Worm (Caenorhabditis elegans): ENCODE measurements around the gene cpar-1.

DNA sequence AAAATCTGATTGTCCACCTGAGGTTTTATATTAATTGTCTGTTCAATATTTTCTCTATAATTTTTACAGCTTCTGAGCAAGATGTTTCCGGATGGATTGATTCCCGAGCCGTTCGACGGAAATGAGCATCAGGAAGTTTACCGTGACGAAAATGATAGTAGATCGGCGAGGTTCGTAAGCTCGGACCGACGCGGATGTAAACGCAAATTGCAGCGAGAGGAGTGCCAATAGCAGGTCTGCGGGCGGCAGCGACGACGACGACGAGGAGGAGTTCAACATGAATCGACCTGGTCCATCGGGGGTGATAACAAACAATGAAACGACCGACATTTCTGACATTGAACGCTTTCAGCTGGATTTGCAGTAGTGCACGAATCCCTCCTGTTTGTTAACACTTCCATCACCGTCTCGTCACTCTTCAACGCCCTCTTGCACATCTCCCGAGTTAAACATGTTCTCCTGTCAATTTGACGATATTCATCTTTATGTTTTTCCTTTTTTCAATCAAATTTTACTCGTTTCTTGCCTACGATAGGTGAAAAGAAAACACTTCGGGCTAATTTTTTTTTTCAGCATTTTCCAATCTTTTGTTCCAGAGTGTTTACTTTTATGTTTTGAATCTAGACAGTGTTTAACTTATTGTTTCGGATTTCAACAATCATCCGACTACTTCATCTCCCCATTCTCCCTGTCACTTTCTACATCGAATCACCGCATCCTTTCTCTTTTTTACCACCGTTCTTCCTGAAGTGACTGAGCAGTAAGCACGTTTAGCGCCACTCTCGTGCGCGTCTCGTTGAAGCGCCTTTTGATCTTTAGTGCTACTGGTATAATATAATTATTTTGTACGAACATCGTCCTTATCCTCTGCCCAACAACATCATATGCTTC, 28.3 kb downstream of the cpar-1 start:
- TF ChIP-seq fax-1 (tag; optimal IDR thresholded peaks at IDR 0.05) (no peak), F13H6.1 (tag; optimal IDR thresholded peaks at IDR 0.05) (no peak), lin-11 (tag; optimal IDR thresholded peaks at IDR 0.05) (no peak), ceh-9 (tag; optimal IDR thresholded peaks at IDR 0.05) (no peak), odd-2 (tag; optimal IDR thresholded peaks at IDR 0.05) (no peak), elt-4 (tag; optimal IDR thresholded peaks at IDR 0.05) (no peak), ceh-48 (tag; optimal IDR thresholded peaks at IDR 0.05) (no peak), T23F11.4 (GFP tag; optimal IDR thresholded peaks at IDR 0.05) (no peak), dve-1 (tag; optimal IDR thresholded peaks at IDR 0.05) (no peak), ceh-18 (tag; optimal IDR thresholded peaks at IDR 0.05) (no peak), ama-1 (optimal IDR thresholded peaks at IDR 0.05) (no peak), K09A11.1 (tag; optimal IDR thresholded peaks at IDR 0.05; ENCODE audit: insufficient read depth) (no peak), elt-2 (tag; optimal IDR thresholded peaks at IDR 0.05) (no peak)

Data from whole organism, late embryonic.